Worm (Caenorhabditis elegans) whole organism, L4/young adult: ENCODE results near the gene tald-1.
"Not testable (repeated sequence)": the region's sequence is repeated elsewhere in the genome, so short reads cannot be mapped to it uniquely, and the experiment has no call there.

ENCODE experiments used
- dao-5 ChIP-seq: sonication (generic microtip); optimal IDR thresholded peaks from 2 replicates; lab custom pipeline; 2016; ENCODE audit warnings: missing genotype, missing genetic modification characterization, moderate library complexity, missing compliant biosample characterization
- him-1 ChIP-seq: sonication (generic microtip); optimal IDR thresholded peaks from 2 replicates; lab custom pipeline; 2016; ENCODE audit warnings: missing genotype, missing genetic modification reagents, missing genetic modification characterization, missing compliant biosample characterization

DNA sequence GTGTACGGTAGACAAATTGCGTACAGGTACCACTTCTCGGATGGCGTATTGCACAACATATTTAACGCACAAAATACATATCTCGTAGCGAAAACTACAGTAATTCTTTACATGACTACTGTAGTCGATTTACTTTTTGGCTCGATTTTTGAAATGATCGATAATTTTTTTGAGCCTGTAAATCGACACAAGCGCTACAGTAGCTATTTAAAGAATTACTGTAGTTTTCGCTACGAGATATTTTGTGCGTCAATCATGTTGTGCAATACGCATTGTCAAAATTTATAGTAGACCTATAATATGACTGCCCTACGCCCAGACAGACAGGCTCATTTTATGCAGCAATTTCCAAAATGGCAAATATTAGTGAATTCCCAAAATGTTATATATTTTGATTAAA lies 38.3 kb upstream of the tald-1 start, which contains the start of gene W03B1.5:
- TF ChIP-seq him-1, dao-5: not testable (repeated sequence)
